Worm (Caenorhabditis elegans) whole organism, midembryonic: ENCODE measurements around the gene F28E10.4.

ENCODE experiments used
- T22C8.4 ChIP-seq: fragments of 200-800 bp; sonication (Bioruptor generic); IDR thresholded peaks from 2 replicates; pipeline ENCODE4 v1.3.6; 2022; ENCODE audit warnings: missing genetic modification characterization, missing compliant biosample characterization
- cog-1 ChIP-seq: sonication (generic microtip); optimal IDR thresholded peaks from 2 replicates; lab custom pipeline; 2016; ENCODE audit warnings: missing genetic modification characterization, missing compliant biosample characterization
- flt-1 ChIP-seq: fragments of 200-800 bp; sonication (Bioruptor generic); IDR thresholded peaks from 2 replicates; pipeline ENCODE4 v1.3.6; 2022; ENCODE audit warnings: missing genetic modification characterization, missing compliant biosample characterization
- klf-2 ChIP-seq: fragments of 200-800 bp; sonication (Bioruptor generic); conservative IDR thresholded peaks from 2 replicates; pipeline ENCODE4 v1.3.6; 2022; ENCODE audit warnings: missing genetic modification reagents, missing genetic modification characterization, missing compliant biosample characterization
- med-1 ChIP-seq: sonication (generic microtip); optimal IDR thresholded peaks from 2 replicates; lab custom pipeline; 2017; ENCODE audit warnings: missing genetic modification characterization, mild to moderate bottlenecking, missing compliant biosample characterization, antibody characterized with exemption, missing genetic modification reagents; ENCODE audit not compliant: insufficient read depth
- tab-1 ChIP-seq: fragments of 200-800 bp; sonication (Bioruptor generic); IDR thresholded peaks from 2 replicates; pipeline ENCODE4 v1.3.6; 2022; ENCODE audit warnings: missing genetic modification characterization, missing compliant biosample characterization
- ztf-23 ChIP-seq: fragments of 200-800 bp; sonication (Bioruptor generic); IDR thresholded peaks from 2 replicates; pipeline ENCODE4 v1.3.6; 2022; ENCODE audit warnings: missing genetic modification reagents, missing genetic modification characterization, missing compliant biosample characterization
- ztf-29 ChIP-seq: fragments of 200-800 bp; sonication (Bioruptor generic); IDR thresholded peaks from 2 replicates; pipeline ENCODE4 v1.3.6; 2022; ENCODE audit warnings: missing genetic modification reagents, missing genetic modification characterization, missing compliant biosample characterization

DNA sequence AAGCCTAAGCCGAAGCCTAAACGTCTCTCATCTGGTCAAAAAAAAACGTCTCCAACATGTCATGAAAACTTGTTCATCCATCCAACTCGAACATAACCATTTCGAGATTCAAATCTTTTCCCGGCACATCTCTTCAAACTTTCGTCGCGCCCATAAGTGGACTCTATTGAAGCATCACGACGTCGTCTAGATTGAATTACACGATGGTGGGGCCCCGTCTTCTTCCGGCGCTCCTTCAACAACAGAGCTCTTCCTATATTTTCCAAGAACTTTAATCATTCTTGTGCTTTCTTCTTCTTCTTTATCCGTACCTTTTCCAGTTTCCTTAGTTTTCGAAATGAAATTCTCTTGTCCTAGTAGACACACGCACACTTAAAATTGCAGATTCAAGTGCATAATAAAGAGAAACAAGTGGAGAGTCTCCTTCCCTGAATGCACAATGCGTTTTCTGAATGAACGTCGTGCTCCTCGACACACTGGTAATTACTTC, 1.2 kb upstream of the F28E10.4 start, which contains the start of gene F28E10.1:
- TF ChIP-seq T22C8.4 (GFP tag; lab: Robert Waterston, UW) (no peak), ztf-23 (no peak), klf-2 (GFP tag; lab: Robert Waterston, UW) (no peak), flt-1 (no peak), ztf-29 (GFP tag; lab: Robert Waterston, UW) (no peak), cog-1 (no peak), tab-1 (GFP tag; lab: Robert Waterston, UW) (no peak), med-1 (GFP tag; lab: Kevin White, UChicago) (no peak)
